Worm (Caenorhabditis elegans) whole organism, L4/young adult: ENCODE results near the gene col-132.

Source experiments
- W03F9.2 ChIP-seq: fragments of 150-350 bp; optimal IDR thresholded peaks from 2 replicates; lab custom pipeline; 2014; ENCODE audit warnings: missing biosample characterization, missing genetic modification characterization
- dao-5 ChIP-seq: sonication (generic microtip); optimal IDR thresholded peaks from 2 replicates; lab custom pipeline; 2016; ENCODE audit warnings: missing genotype, missing genetic modification characterization, moderate library complexity, missing compliant biosample characterization
- him-1 ChIP-seq: sonication (generic microtip); optimal IDR thresholded peaks from 2 replicates; lab custom pipeline; 2016; ENCODE audit warnings: missing genotype, missing genetic modification reagents, missing genetic modification characterization, missing compliant biosample characterization

DNA sequence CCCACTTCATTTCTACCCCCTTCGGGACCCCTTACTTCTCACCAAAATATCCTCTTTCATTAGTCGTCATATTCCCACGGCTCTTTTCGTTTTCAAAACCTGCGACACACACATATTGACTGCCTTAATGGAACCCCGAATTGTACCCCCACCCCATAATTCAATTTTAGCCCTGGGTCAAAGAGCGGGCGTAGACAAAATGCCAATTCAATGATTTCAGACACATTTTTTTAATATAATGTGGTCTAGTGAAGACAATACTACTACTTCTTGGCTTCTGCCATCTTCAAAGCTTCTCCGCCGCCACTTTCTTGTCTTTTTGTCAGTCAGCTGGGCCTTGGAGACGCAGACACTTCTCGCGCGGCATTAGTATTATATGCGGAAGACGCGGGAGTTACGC is 36.9 kb upstream of the col-132 start:
- no peak for TF ChIP-seq him-1
- TF ChIP-seq dao-5 (tag; lab: Kevin White, UChicago), result no peak
- TF ChIP-seq W03F9.2 (tag; lab: Kevin White, UChicago), result no peak
